Worm (Caenorhabditis elegans) whole organism, young adult: ENCODE measurements around the gene F14D7.14.
"Not testable (repeated sequence)": the region's sequence is repeated elsewhere in the genome, so short reads cannot be mapped to it uniquely, and the experiment has no call there.

ENCODE experiments used
- ama-1 ChIP-seq, 3 experiments: fragments of 150-350 bp in 1 of 3; sonication (generic microtip) in 2 of 3; optimal IDR thresholded peaks; 2 replicates each; lab custom pipeline; 2014 to 2018; ENCODE audit warnings: missing biosample characterization in 2 of 3, missing genetic modification characterization in 2 of 3, missing genetic modification reagents in 2 of 3
- cebp-1 ChIP-seq, 2 experiments: fragments of 200-800 bp in 1 of 2; sonication (Bioruptor generic) in 1 of 2; sonication (generic microtip) in 1 of 2; IDR thresholded peaks in 1 of 2; optimal IDR thresholded peaks in 1 of 2; 2 replicates each; pipeline versions ENCODE4 v1.3.6 to Lab custom; 2017 to 2022; ENCODE audit warnings: missing compliant biosample characterization in 2 of 2, missing genetic modification characterization in 2 of 2, mild to moderate bottlenecking in 1 of 2, missing genetic modification reagents in 1 of 2, moderate library complexity in 1 of 2
- ceh-40 ChIP-seq: fragments of 200-800 bp; sonication (Bioruptor generic); IDR thresholded peaks from 2 replicates; pipeline ENCODE4 v1.3.6; 2022; ENCODE audit warnings: missing genetic modification characterization, missing compliant biosample characterization
- dpl-1 ChIP-seq: fragments of 150-350 bp; optimal IDR thresholded peaks from 2 replicates; lab custom pipeline; 2014; ENCODE audit warnings: missing biosample characterization, missing genetic modification reagents, missing genetic modification characterization
- egl-18 ChIP-seq: fragments of 200-800 bp; sonication (Bioruptor generic); IDR thresholded peaks from 2 replicates; pipeline ENCODE4 v1.3.6; 2022; ENCODE audit warnings: missing genetic modification reagents, missing genetic modification characterization, missing compliant biosample characterization
- nfya-1 ChIP-seq: sonication (generic microtip); optimal IDR thresholded peaks from 2 replicates; lab custom pipeline; 2017; ENCODE audit warnings: antibody characterized with exemption, missing compliant biosample characterization, missing genetic modification characterization, borderline replicate concordance; ENCODE audit not compliant: insufficient read depth
- nhr-27 ChIP-seq: fragments of 200-800 bp; sonication (Bioruptor generic); optimal IDR thresholded peaks from 2 replicates; lab custom pipeline; 2018; ENCODE audit warnings: mild to moderate bottlenecking, missing genetic modification characterization, moderate library complexity, missing compliant biosample characterization
- tlf-1 ChIP-seq: fragments of 200-800 bp; sonication (Bioruptor generic); optimal IDR thresholded peaks from 2 replicates; lab custom pipeline; 2018; ENCODE audit warnings: mild to moderate bottlenecking, missing genetic modification characterization, missing compliant biosample characterization

ce11 chrV:14274268-14274667 is 35.5 kb upstream of the F14D7.14 start, which contains the start of gene F40G12.7:
- not testable (repeated sequence) for TF ChIP-seq egl-18; nfya-1; tlf-1 (GFP tag; lab: Kevin White, UChicago); cebp-1 (GFP tag; IDR thresholded peaks at IDR 0.05; lab: Robert Waterston, UW); cebp-1 (tag; optimal IDR thresholded peaks at IDR 0.05; lab: Kevin White, UChicago); dpl-1 (GFP tag; lab: Kevin White, UChicago); ceh-40 (GFP tag; lab: Robert Waterston, UW); nhr-27; ama-1 (optimal IDR thresholded peaks at IDR 0.05; lab: Kevin White, UChicago); ama-1 (GFP tag; optimal IDR thresholded peaks at IDR 0.05; lab: Kevin White, UChicago)
